Worm (Caenorhabditis elegans) whole organism, L3 larva: Measurements from ENCODE around the gene srz-42.
A peak's percentile ranks its signal among the peaks of the same experiment; 100 is the strongest.

Experiments used
- ama-1 ChIP-seq: fragments of 150-350 bp; optimal IDR thresholded peaks from 2 replicates; lab custom pipeline; 2018
- ceh-28 ChIP-seq: fragments of 150-350 bp; optimal IDR thresholded peaks from 2 replicates; lab custom pipeline; 2014; ENCODE audit warnings: missing biosample characterization, missing genetic modification reagents, missing genetic modification characterization
- egl-27 ChIP-seq: sonication (generic microtip); optimal IDR thresholded peaks from 4 replicates; lab custom pipeline; 2017; ENCODE audit warnings: missing biosample characterization, missing genetic modification reagents, missing genetic modification characterization
- elt-3 ChIP-seq, 3 experiments: fragments of 150-350 bp in 1 of 3; sonication (generic microtip) in 2 of 3; optimal IDR thresholded peaks; 2 replicates in 2 of 3; 4 replicates in 1 of 3; lab custom pipeline; 2014 to 2017; ENCODE audit warnings: missing biosample characterization in 3 of 3, missing genetic modification characterization in 3 of 3
- fkh-10 ChIP-seq: sonication (generic microtip); optimal IDR thresholded peaks from 2 replicates; lab custom pipeline; 2017; ENCODE audit warnings: missing biosample characterization, missing genetic modification reagents, missing genetic modification characterization
- jun-1 ChIP-seq: fragments of 150-350 bp; optimal IDR thresholded peaks from 2 replicates; lab custom pipeline; 2014; ENCODE audit warnings: missing biosample characterization, missing genetic modification reagents, missing genetic modification characterization
- nfya-1 ChIP-seq: sonication (generic microtip); optimal IDR thresholded peaks from 2 replicates; lab custom pipeline; 2017; ENCODE audit warnings: missing genetic modification characterization, mild to moderate bottlenecking, missing compliant biosample characterization, antibody characterized with exemption, moderate library complexity; ENCODE audit not compliant: insufficient read depth
- nhr-76 ChIP-seq: fragments of 150-350 bp; sonication (generic microtip); optimal IDR thresholded peaks from 5 replicates; lab custom pipeline; 2014; ENCODE audit warnings: missing biosample characterization, missing genetic modification characterization
- pha-4 ChIP-seq: fragments of 150-350 bp; optimal IDR thresholded peaks from 2 replicates; lab custom pipeline; 2014; ENCODE audit warnings: missing biosample characterization, missing genetic modification reagents, missing genetic modification characterization
- tbx-2 ChIP-seq: sonication (generic microtip); optimal IDR thresholded peaks from 2 replicates; lab custom pipeline; 2016; ENCODE audit warnings: mild to moderate bottlenecking, missing genetic modification characterization, missing compliant biosample characterization
- zag-1 ChIP-seq: fragments of 150-350 bp; optimal IDR thresholded peaks from 2 replicates; lab custom pipeline; 2014; ENCODE audit warnings: missing biosample characterization, missing genetic modification characterization
- ztf-11 ChIP-seq: fragments of 150-350 bp; optimal IDR thresholded peaks from 2 replicates; lab custom pipeline; 2014; ENCODE audit warnings: missing biosample characterization, missing genetic modification characterization
- ztf-4 ChIP-seq: fragments of 150-350 bp; optimal IDR thresholded peaks from 2 replicates; lab custom pipeline; 2014; ENCODE audit warnings: missing biosample characterization, missing genetic modification characterization

- TF ChIP-seq ceh-28 (tag; lab: Kevin White, UChicago) (no peak), tbx-2 (tag; lab: Kevin White, UChicago) (no peak), elt-3 (tag; optimal IDR thresholded peaks at IDR 0.05; lab: Kevin White, UChicago) (no peak), zag-1 (tag; lab: Kevin White, UChicago) (no peak), pha-4 (tag; lab: Kevin White, UChicago) (no peak), nhr-76 (no peak), fkh-10 (GFP tag; lab: Kevin White, UChicago) (no peak), egl-27 (no peak), ztf-4 (tag; lab: Kevin White, UChicago) (no peak), jun-1 (no peak), nfya-1 (tag; lab: Kevin White, UChicago) (no peak), ztf-11 (no peak), ama-1 (peak; percentile 15)
These were observed 37.9 kb upstream of the srz-42 start, which contains the start of gene noah-2 for ce11 chrIV:14091242-14091641.
